Worm (Caenorhabditis elegans): ENCODE results near the gene Y39A3B.1.

Y39A3B.1 gene

ce11 chrIII:1982597-1983244, 23.1 kb upstream of the Y39A3B.1 start, which contains the start of gene srd-66:
Gene srd-66, minus strand, starts transcription at chrIII:1982647.
- TF ChIP-seq nhr-67 (tag; optimal IDR thresholded peaks at IDR 0.05): no peak
- TF ChIP-seq nfya-1 (tag; optimal IDR thresholded peaks at IDR 0.05; ENCODE audit: insufficient read depth): no peak
- TF ChIP-seq nhr-12 (tag; optimal IDR thresholded peaks at IDR 0.05): no peak
- TF ChIP-seq nhr-43 (tag; optimal IDR thresholded peaks at IDR 0.05; ENCODE audit: poor library complexity, severe bottlenecking): no peak
- no peak for TF ChIP-seq pha-4 (tag; optimal IDR thresholded peaks at IDR 0.05)

- TF ChIP-seq pha-4 (tag; optimal IDR thresholded peaks at IDR 0.05): no peak
Observed at ce11 chrIII:1984860-1985259, 21.0 kb upstream of the Y39A3B.1 start, which contains the start of gene Y39A3B.7. Gene Y39A3B.7, minus strand, starts transcription at chrIII:1984960.

- TF ChIP-seq zag-1 (tag; optimal IDR thresholded peaks at IDR 0.05) (no peak), unc-39 (tag; optimal IDR thresholded peaks at IDR 0.05) (no peak), aly-2 (tag; optimal IDR thresholded peaks at IDR 0.05) (no peak), mdl-1 (tag; optimal IDR thresholded peaks at IDR 0.05) (no peak), fos-1 (tag; optimal IDR thresholded peaks at IDR 0.05) (no peak), ceh-82 (tag; optimal IDR thresholded peaks at IDR 0.05) (no peak), nhr-23 (tag; optimal IDR thresholded peaks at IDR 0.05) (no peak), snpc-4 (tag; optimal IDR thresholded peaks at IDR 0.05) (no peak), jun-1 (tag; optimal IDR thresholded peaks at IDR 0.05) (no peak), ama-1 (optimal IDR thresholded peaks at IDR 0.05) (no peak), skn-1 (tag; optimal IDR thresholded peaks at IDR 0.05) (no peak), nhr-67 (tag; optimal IDR thresholded peaks at IDR 0.05) (no peak), fkh-2 (tag; optimal IDR thresholded peaks at IDR 0.05) (no peak), nfya-1 (tag; optimal IDR thresholded peaks at IDR 0.05; ENCODE audit: insufficient read depth) (no peak), nhr-11 (tag; optimal IDR thresholded peaks at IDR 0.05) (no peak), elt-1 (tag; optimal IDR thresholded peaks at IDR 0.05) (no peak)
Observed at ce11 chrIII:1987693-1988092, 18.1 kb upstream of the Y39A3B.1 start, which contains the start of gene Y39A3B.8. Gene Y39A3B.8, plus strand, starts transcription at chrIII:1987993.

- TF ChIP-seq nhr-237 (tag; optimal IDR thresholded peaks at IDR 0.05): no peak
- no peak for TF ChIP-seq fos-1 (tag; optimal IDR thresholded peaks at IDR 0.05)
- no peak for TF ChIP-seq hmg-11 (tag; optimal IDR thresholded peaks at IDR 0.05)
- no peak for TF ChIP-seq daf-12 (tag; optimal IDR thresholded peaks at IDR 0.05)
- no peak for TF ChIP-seq ztf-4 (tag; optimal IDR thresholded peaks at IDR 0.05)
- TF ChIP-seq skn-1 (tag; optimal IDR thresholded peaks at IDR 0.05): no peak
- TF ChIP-seq nhr-28 (tag; optimal IDR thresholded peaks at IDR 0.05): no peak
- TF ChIP-seq nhr-12 (tag; optimal IDR thresholded peaks at IDR 0.05): no peak
- TF ChIP-seq mml-1 (tag; optimal IDR thresholded peaks at IDR 0.05): no peak
- TF ChIP-seq ZK546.5 (tag; optimal IDR thresholded peaks at IDR 0.05): no peak
Observed at ce11 chrIII:1989940-1990339, 15.9 kb upstream of the Y39A3B.1 start.

- TF ChIP-seq ceh-16 (tag; optimal IDR thresholded peaks at IDR 0.05) (no peak), egl-5 (tag; optimal IDR thresholded peaks at IDR 0.05) (no peak), fkh-2 (tag; optimal IDR thresholded peaks at IDR 0.05) (no peak), nhr-12 (tag; optimal IDR thresholded peaks at IDR 0.05) (no peak), mml-1 (tag; optimal IDR thresholded peaks at IDR 0.05) (no peak), jun-1 (tag; optimal IDR thresholded peaks at IDR 0.05) (no peak), tbx-2 (tag; optimal IDR thresholded peaks at IDR 0.05) (no peak), sea-2 (GFP tag; optimal IDR thresholded peaks at IDR 0.05) (no peak), elt-3 (tag; optimal IDR thresholded peaks at IDR 0.05) (no peak), ztf-4 (tag; optimal IDR thresholded peaks at IDR 0.05) (no peak), nhr-11 (tag; optimal IDR thresholded peaks at IDR 0.05) (no peak), skn-1 (tag; optimal IDR thresholded peaks at IDR 0.05) (no peak), eor-1 (tag; optimal IDR thresholded peaks at IDR 0.05) (no peak), lin-39 (tag; optimal IDR thresholded peaks at IDR 0.05) (no peak), nfya-1 (tag; optimal IDR thresholded peaks at IDR 0.05; ENCODE audit: insufficient read depth) (no peak), egl-27 (tag; optimal IDR thresholded peaks at IDR 0.05) (no peak), ceh-9 (tag; optimal IDR thresholded peaks at IDR 0.05) (no peak), ztf-11 (tag; optimal IDR thresholded peaks at IDR 0.05) (no peak), pha-4 (tag; optimal IDR thresholded peaks at IDR 0.05) (no peak)
Observed at ce11 chrIII:1997569-1997968, 8.3 kb upstream of the Y39A3B.1 start, which contains the start of gene lgc-42. Gene lgc-42, plus strand, starts transcription at chrIII:1997869.
